Worm (Caenorhabditis elegans): ENCODE data around the gene ced-9.

ced-9 gene

ce11 chrIII:10347049-10347448 lies 12.1 kb downstream of the ced-9 start, which contains the start of gene tbx-8:
tbx-8 (plus strand) TSS chrIII:10347349.
- TF ChIP-seq ces-1 (GFP tag; optimal IDR thresholded peaks at IDR 0.05): no peak

ce11 chrIII:10351595-10352207 lies 16.7 kb downstream of the ced-9 start, which contains the start of gene T07C4.3:
T07C4.3 (plus strand) TSS chrIII:10352157.
- no peak for TF ChIP-seq elt-1 (tag; optimal IDR thresholded peaks at IDR 0.05; ENCODE audit: borderline replicate concordance, insufficient read depth)
- TF ChIP-seq M03D4.4 (tag; optimal IDR thresholded peaks at IDR 0.05): no peak

ce11 chrIII:10353423-10353822 lies 18.5 kb downstream of the ced-9 start:
- TF ChIP-seq nhr-12 (tag; optimal IDR thresholded peaks at IDR 0.05) (no peak), nhr-28 (tag; optimal IDR thresholded peaks at IDR 0.05) (no peak), unc-39 (tag; optimal IDR thresholded peaks at IDR 0.05) (no peak), mep-1 (tag; optimal IDR thresholded peaks at IDR 0.05) (no peak), nhr-2 (tag; optimal IDR thresholded peaks at IDR 0.05) (no peak), blmp-1 (tag; optimal IDR thresholded peaks at IDR 0.05) (no peak)

ce11 chrIII:10354591-10354990 lies 19.6 kb downstream of the ced-9 start:
- TF ChIP-seq ceh-83 (GFP tag; optimal IDR thresholded peaks at IDR 0.05) (no peak), lsy-2 (tag; optimal IDR thresholded peaks at IDR 0.05) (no peak), unc-62 (GFP tag; optimal IDR thresholded peaks at IDR 0.05) (no peak), nhr-237 (tag; optimal IDR thresholded peaks at IDR 0.05) (no peak), mls-2 (tag; optimal IDR thresholded peaks at IDR 0.05) (no peak), ces-1 (GFP tag; optimal IDR thresholded peaks at IDR 0.05) (no peak), unc-120 (tag; optimal IDR thresholded peaks at IDR 0.05; ENCODE audit: poor library complexity, severe bottlenecking) (no peak), ztf-11 (tag; optimal IDR thresholded peaks at IDR 0.05) (no peak), bed-3 (GFP tag; optimal IDR thresholded peaks at IDR 0.05) (no peak), unc-39 (tag; optimal IDR thresholded peaks at IDR 0.05) (no peak), mab-5 (tag; optimal IDR thresholded peaks at IDR 0.05) (no peak), elt-3 (tag; optimal IDR thresholded peaks at IDR 0.05) (no peak), nhr-2 (tag; optimal IDR thresholded peaks at IDR 0.05) (no peak), sptf-1 (tag; optimal IDR thresholded peaks at IDR 0.05) (no peak), lin-13 (tag; optimal IDR thresholded peaks at IDR 0.05) (no peak), nhr-76 (tag; optimal IDR thresholded peaks at IDR 0.05) (no peak), drap-1 (GFP tag; optimal IDR thresholded peaks at IDR 0.05) (no peak)

- TF ChIP-seq ceh-39 (tag; optimal IDR thresholded peaks at IDR 0.05): no peak
- TF ChIP-seq nhr-76 (tag; optimal IDR thresholded peaks at IDR 0.05): no peak
- TF ChIP-seq unc-120 (tag; optimal IDR thresholded peaks at IDR 0.05; ENCODE audit: poor library complexity, severe bottlenecking): no peak
- no peak for TF ChIP-seq nhr-2 (tag; optimal IDR thresholded peaks at IDR 0.05)
- TF ChIP-seq sptf-1 (tag; optimal IDR thresholded peaks at IDR 0.05): no peak
- TF ChIP-seq ham-2 (GFP tag; optimal IDR thresholded peaks at IDR 0.05): no peak
Measured at ce11 chrIII:10355382-10355781, 20.4 kb downstream of the ced-9 start, which contains the start of gene spp-1. spp-1 (minus strand) TSS chrIII:10355668.

- peak; percentile 93 for TF ChIP-seq zip-8 (tag; optimal IDR thresholded peaks at IDR 0.05)
- no peak for TF ChIP-seq drap-1 (GFP tag; optimal IDR thresholded peaks at IDR 0.05)
- TF ChIP-seq snpc-4 (tag; optimal IDR thresholded peaks at IDR 0.05): no peak
- TF ChIP-seq nhr-2 (tag; optimal IDR thresholded peaks at IDR 0.05): no peak
- no peak for TF ChIP-seq unc-39 (tag; optimal IDR thresholded peaks at IDR 0.05)
- no peak for TF ChIP-seq ceh-39 (tag; optimal IDR thresholded peaks at IDR 0.05)
- TF ChIP-seq mab-5 (tag; optimal IDR thresholded peaks at IDR 0.05): no peak
- peak; percentile 94 for TF ChIP-seq lsy-2 (tag; optimal IDR thresholded peaks at IDR 0.05)
- TF ChIP-seq flh-1 (GFP tag; optimal IDR thresholded peaks at IDR 0.05): no peak
- TF ChIP-seq sem-2 (GFP tag; optimal IDR thresholded peaks at IDR 0.05): no peak
Measured at ce11 chrIII:10357598-10358186, 22.7 kb downstream of the ced-9 start, which contains the start of gene umps-1. umps-1 (minus strand) TSS chrIII:10357648.
